Fruit fly (Drosophila melanogaster) whole organism, embryonic: Measurements from ENCODE around the gene CG43680.

Source experiments
- Bgb ChIP-seq: fragments of 200-800 bp; sonication (Bioruptor generic); IDR thresholded peaks from 2 replicates; pipeline ENCODE4 v1.3.6; 2022; ENCODE audit warnings: missing biosample characterization, missing genetic modification characterization; ENCODE audit not compliant: partially characterized antibody
- Bteb2 ChIP-seq: fragments of 200-800 bp; sonication (Bioruptor generic); optimal IDR thresholded peaks from 2 replicates; lab custom pipeline; 2016; ENCODE audit warnings: missing biosample characterization, missing genetic modification characterization
- CG1024 ChIP-seq: fragments of 200-800 bp; sonication (Bioruptor generic); IDR thresholded peaks from 2 replicates; pipeline ENCODE4 v1.3.6; 2022; ENCODE audit warnings: missing biosample characterization, missing genetic modification characterization
- CG10267 ChIP-seq: fragments of 200-800 bp; sonication (Bioruptor generic); optimal IDR thresholded peaks from 2 replicates; lab custom pipeline; 2018; ENCODE audit warnings: missing biosample characterization, mild to moderate bottlenecking, missing genetic modification characterization, moderate library complexity
- CG10979 ChIP-seq: fragments of 200-800 bp; sonication (Bioruptor generic); optimal IDR thresholded peaks from 2 replicates; lab custom pipeline; 2018; ENCODE audit warnings: missing biosample characterization, mild to moderate bottlenecking, missing genetic modification characterization, moderate library complexity
- CG11085 ChIP-seq: fragments of 200-800 bp; sonication (Bioruptor generic); IDR thresholded peaks from 2 replicates; pipeline ENCODE4 v1.3.6; 2022; ENCODE audit warnings: missing biosample characterization, missing genetic modification characterization
- CG14441 ChIP-seq: fragments of 200-800 bp; sonication (Bioruptor generic); IDR thresholded peaks from 2 replicates; pipeline ENCODE4 v1.3.6; 2022; ENCODE audit warnings: missing biosample characterization, missing genetic modification characterization
- CG1603 ChIP-seq: fragments of 200-800 bp; sonication (Bioruptor generic); optimal IDR thresholded peaks from 2 replicates; lab custom pipeline; 2019; ENCODE audit warnings: missing biosample characterization, mild to moderate bottlenecking, missing genetic modification characterization, moderate library complexity
- CG16779 ChIP-seq: fragments of 200-800 bp; sonication (Bioruptor generic); IDR thresholded peaks from 2 replicates; pipeline ENCODE4 v1.3.6; 2022; ENCODE audit warnings: missing biosample characterization, missing genetic modification characterization
- CG17361 ChIP-seq: fragments of 200-800 bp; sonication (Bioruptor generic); IDR thresholded peaks from 3 replicates; pipeline ENCODE4 v1.3.6; 2022; ENCODE audit warnings: missing biosample characterization, missing genetic modification characterization
- CG17829 ChIP-seq: fragments of 200-800 bp; optimal IDR thresholded peaks from 2 replicates; lab custom pipeline; 2019; ENCODE audit warnings: missing biosample characterization, mild to moderate bottlenecking, missing genetic modification characterization, moderate library complexity
- CG2678 ChIP-seq: fragments of 200-800 bp; sonication (Bioruptor generic); optimal IDR thresholded peaks from 3 replicates; lab custom pipeline; 2019; ENCODE audit warnings: missing biosample characterization, mild to moderate bottlenecking, missing genetic modification characterization, moderate library complexity
- CG2875 ChIP-seq: fragments of 200-800 bp; sonication (Bioruptor generic); optimal IDR thresholded peaks from 2 replicates; lab custom pipeline; 2017; ENCODE audit warnings: missing biosample characterization, mild to moderate bottlenecking, missing genetic modification characterization, missing genetic modification reagents
- CG32772 ChIP-seq: fragments of 200-800 bp; sonication (Bioruptor generic); IDR thresholded peaks from 2 replicates; pipeline ENCODE4 v1.3.6; 2022; ENCODE audit warnings: missing biosample characterization, missing genetic modification characterization
- CG3838 ChIP-seq: fragments of 200-800 bp; sonication (Bioruptor generic); optimal IDR thresholded peaks from 3 replicates; lab custom pipeline; 2016; ENCODE audit warnings: missing biosample characterization, missing genetic modification characterization
- CG4282 ChIP-seq: fragments of 200-800 bp; sonication (Bioruptor generic); optimal IDR thresholded peaks from 2 replicates; lab custom pipeline; 2016; ENCODE audit warnings: missing biosample characterization, missing genetic modification characterization
- CG5245 ChIP-seq: fragments of 200-800 bp; sonication (Bioruptor generic); optimal IDR thresholded peaks from 3 replicates; lab custom pipeline; 2016; ENCODE audit warnings: missing biosample characterization, missing genetic modification characterization
- CG6791 ChIP-seq: fragments of 200-800 bp; sonication (Bioruptor generic); IDR thresholded peaks from 3 replicates; pipeline ENCODE4 v1.3.6; 2022; ENCODE audit warnings: missing biosample characterization, missing genetic modification characterization; ENCODE audit not compliant: partially characterized antibody
- CG7745 ChIP-seq: fragments of 200-800 bp; sonication (Bioruptor generic); optimal IDR thresholded peaks from 2 replicates; lab custom pipeline; 2018; ENCODE audit warnings: missing biosample characterization, mild to moderate bottlenecking, missing genetic modification characterization, moderate library complexity
- CG9609 ChIP-seq: fragments of 200-800 bp; sonication (Bioruptor generic); optimal IDR thresholded peaks from 3 replicates; lab custom pipeline; 2016; ENCODE audit warnings: missing biosample characterization, missing genetic modification characterization
- CG9932 ChIP-seq: fragments of 200-800 bp; sonication (Bioruptor generic); IDR thresholded peaks from 2 replicates; pipeline ENCODE4 v1.3.6; 2022; ENCODE audit warnings: missing biosample characterization, missing genetic modification characterization
- CTCF ChIP-seq: fragments of 200-800 bp; sonication (Bioruptor generic); optimal IDR thresholded peaks from 2 replicates; lab custom pipeline; 2017; ENCODE audit warnings: missing biosample characterization, mild to moderate bottlenecking, missing genetic modification characterization, moderate library complexity
- Camta ChIP-seq: fragments of 200-800 bp; sonication (Bioruptor generic); optimal IDR thresholded peaks from 2 replicates; lab custom pipeline; 2016; ENCODE audit warnings: missing biosample characterization, missing genetic modification characterization
- Dbx ChIP-seq: fragments of 200-800 bp; sonication (Bioruptor generic); IDR thresholded peaks from 3 replicates; pipeline ENCODE4 v1.3.6; 2022; ENCODE audit warnings: missing biosample characterization, missing genetic modification characterization
- Dek ChIP-seq: fragments of 200-800 bp; sonication (Bioruptor generic); optimal IDR thresholded peaks from 3 replicates; lab custom pipeline; 2019; ENCODE audit warnings: missing biosample characterization, mild to moderate bottlenecking, missing genetic modification characterization, moderate library complexity
- Dip3 ChIP-seq: fragments of 200-800 bp; sonication (Bioruptor generic); optimal IDR thresholded peaks from 3 replicates; lab custom pipeline; 2016; ENCODE audit warnings: missing biosample characterization, missing genetic modification characterization
- Dp ChIP-seq: fragments of 200-800 bp; sonication (Bioruptor generic); optimal IDR thresholded peaks from 2 replicates; lab custom pipeline; 2018; ENCODE audit warnings: missing biosample characterization, mild to moderate bottlenecking, missing genetic modification characterization, moderate library complexity
- ERR ChIP-seq: fragments of 200-800 bp; sonication (Bioruptor generic); optimal IDR thresholded peaks from 2 replicates; lab custom pipeline; 2016; ENCODE audit warnings: missing biosample characterization, missing genetic modification characterization
- Gsc ChIP-seq: fragments of 200-800 bp; sonication (Bioruptor generic); IDR thresholded peaks from 2 replicates; pipeline ENCODE4 v1.3.6; 2022; ENCODE audit warnings: missing biosample characterization, missing genetic modification characterization
- Hr51 ChIP-seq, 2 experiments: fragments of 200-800 bp; sonication (Bioruptor generic); optimal IDR thresholded peaks; 2 replicates in 1 of 2; 3 replicates in 1 of 2; lab custom pipeline; 2016 to 2018; ENCODE audit warnings: missing biosample characterization in 2 of 2, missing genetic modification characterization in 2 of 2, mild to moderate bottlenecking in 1 of 2, moderate library complexity in 1 of 2
- Kr ChIP-seq: fragments of 200-800 bp; sonication (Bioruptor generic); optimal IDR thresholded peaks from 2 replicates; lab custom pipeline; 2017; ENCODE audit warnings: missing biosample characterization, mild to moderate bottlenecking, missing genetic modification characterization
- Meics ChIP-seq: fragments of 200-800 bp; sonication (Bioruptor generic); optimal IDR thresholded peaks from 2 replicates; lab custom pipeline; 2017; ENCODE audit warnings: missing biosample characterization, mild to moderate bottlenecking, missing genetic modification characterization
- NfI ChIP-seq: fragments of 200-800 bp; sonication (Bioruptor generic); optimal IDR thresholded peaks from 3 replicates; lab custom pipeline; 2018; ENCODE audit warnings: missing biosample characterization, mild to moderate bottlenecking, missing genetic modification characterization, moderate library complexity
- Optix ChIP-seq: fragments of 200-800 bp; sonication (Bioruptor generic); IDR thresholded peaks from 3 replicates; pipeline ENCODE4 v1.3.6; 2022; ENCODE audit warnings: missing biosample characterization, missing genetic modification characterization
- Sox102F ChIP-seq: fragments of 200-800 bp; sonication (Bioruptor generic); optimal IDR thresholded peaks from 2 replicates; lab custom pipeline; 2018; ENCODE audit warnings: missing biosample characterization, mild to moderate bottlenecking, missing genetic modification characterization, moderate library complexity
- amos ChIP-seq: fragments of 200-800 bp; sonication (Bioruptor generic); IDR thresholded peaks from 2 replicates; pipeline ENCODE4 v1.3.6; 2022; ENCODE audit warnings: missing biosample characterization, missing genetic modification characterization; ENCODE audit not compliant: partially characterized antibody
- ara ChIP-seq: fragments of 200-800 bp; sonication (Bioruptor generic); IDR thresholded peaks from 2 replicates; pipeline ENCODE4 v1.3.6; 2022; ENCODE audit warnings: missing biosample characterization, missing genetic modification characterization
- az2 ChIP-seq: fragments of 200-800 bp; sonication (Bioruptor generic); optimal IDR thresholded peaks from 3 replicates; lab custom pipeline; 2016; ENCODE audit warnings: missing biosample characterization, missing genetic modification characterization
- cwo ChIP-seq: fragments of 200-800 bp; sonication (Bioruptor generic); optimal IDR thresholded peaks from 3 replicates; lab custom pipeline; 2017; ENCODE audit warnings: missing biosample characterization, missing genetic modification characterization, mild to moderate bottlenecking, moderate library complexity, missing genetic modification reagents
- dmrt11E ChIP-seq: fragments of 200-800 bp; sonication (Bioruptor generic); optimal IDR thresholded peaks from 3 replicates; lab custom pipeline; 2018; ENCODE audit warnings: missing biosample characterization, mild to moderate bottlenecking, missing genetic modification characterization, moderate library complexity
- grau ChIP-seq: fragments of 200-800 bp; optimal IDR thresholded peaks from 3 replicates; lab custom pipeline; 2019; ENCODE audit warnings: missing biosample characterization, mild to moderate bottlenecking, missing genetic modification characterization, moderate library complexity
- kni ChIP-seq: fragments of 200-800 bp; sonication (Bioruptor generic); optimal IDR thresholded peaks from 3 replicates; lab custom pipeline; 2017; ENCODE audit warnings: mild to moderate bottlenecking, missing biosample characterization, missing genetic modification reagents, missing genetic modification characterization
- knrl ChIP-seq: fragments of 200-800 bp; sonication (Bioruptor generic); IDR thresholded peaks from 3 replicates; pipeline ENCODE4 v1.3.6; 2022; ENCODE audit warnings: missing biosample characterization, missing genetic modification characterization; ENCODE audit not compliant: partially characterized antibody
- lilli ChIP-seq: fragments of 200-800 bp; sonication (Bioruptor generic); optimal IDR thresholded peaks from 3 replicates; lab custom pipeline; 2016; ENCODE audit warnings: missing biosample characterization, missing genetic modification characterization
- mld ChIP-seq: fragments of 200-800 bp; sonication (Bioruptor generic); IDR thresholded peaks from 3 replicates; pipeline ENCODE4 v1.3.6; 2022; ENCODE audit warnings: missing biosample characterization, missing genetic modification characterization; ENCODE audit not compliant: partially characterized antibody
- pfk ChIP-seq: fragments of 200-800 bp; sonication (Bioruptor generic); optimal IDR thresholded peaks from 2 replicates; lab custom pipeline; 2018; ENCODE audit warnings: missing biosample characterization, mild to moderate bottlenecking, missing genetic modification characterization, moderate library complexity
- phol ChIP-seq: fragments of 200-800 bp; sonication (Bioruptor generic); optimal IDR thresholded peaks from 3 replicates; lab custom pipeline; 2018; ENCODE audit warnings: missing biosample characterization, mild to moderate bottlenecking, missing genetic modification characterization, moderate library complexity
- pita ChIP-seq: fragments of 200-800 bp; sonication (Bioruptor generic); optimal IDR thresholded peaks from 2 replicates; lab custom pipeline; 2017; ENCODE audit warnings: missing biosample characterization, mild to moderate bottlenecking, missing genetic modification characterization
- pzg ChIP-seq: fragments of 200-800 bp; sonication (Bioruptor generic); optimal IDR thresholded peaks from 3 replicates; lab custom pipeline; 2018; ENCODE audit warnings: missing biosample characterization, mild to moderate bottlenecking, missing genetic modification characterization, moderate library complexity
- sens ChIP-seq: fragments of 200-800 bp; sonication (Bioruptor generic); peaks from one replicate; lab custom pipeline; 2016; ENCODE audit warnings: missing biosample characterization, missing genetic modification characterization
- sima ChIP-seq: fragments of 200-800 bp; sonication (Bioruptor generic); optimal IDR thresholded peaks from 2 replicates; lab custom pipeline; 2016; ENCODE audit warnings: missing biosample characterization, missing genetic modification characterization
- tna ChIP-seq: fragments of 200-800 bp; sonication (Bioruptor generic); IDR thresholded peaks from 2 replicates; pipeline ENCODE4 v1.3.6; 2022; ENCODE audit warnings: missing biosample characterization, missing genetic modification characterization; ENCODE audit not compliant: partially characterized antibody
- zen ChIP-seq: fragments of 200-800 bp; sonication (Bioruptor generic); optimal IDR thresholded peaks from 3 replicates; lab custom pipeline; 2018; ENCODE audit warnings: missing biosample characterization, mild to moderate bottlenecking, missing genetic modification characterization, moderate library complexity

Gene CG43680

dm6 chr3L:15048091-15048490, 5.1 kb downstream of the CG43680 start (continued):
- TF ChIP-seq NfI (GFP tag; lab: Kevin White, UChicago) = peak; percentile 1
- no peak for TF ChIP-seq CG2678 (tag; lab: Kevin White, UChicago)
- no peak for TF ChIP-seq CG4282 (GFP tag; lab: Kevin White, UChicago)
- no peak for TF ChIP-seq Camta (GFP tag; lab: Kevin White, UChicago)
- TF ChIP-seq CG10267 (tag; lab: Kevin White, UChicago) = no peak
- TF ChIP-seq Dek (tag; lab: Kevin White, UChicago) = no peak
- 0 out of 2 replicates have a peak, but pooled peaks have one; percentile 5 for TF ChIP-seq ara
- peak; percentile 84 for TF ChIP-seq sens
- TF ChIP-seq mld (GFP tag; lab: Robert Waterston, UW) = no peak
- peak; percentile 21 for TF ChIP-seq dmrt11E
- peak; percentile 7 for TF ChIP-seq az2 (GFP tag; lab: Kevin White, UChicago)
- TF ChIP-seq CG16779 (GFP tag; lab: Robert Waterston, UW) = no peak
- TF ChIP-seq CG17361 (GFP tag; lab: Robert Waterston, UW) = 0 out of 3 replicates have a peak, but pooled peaks have one; percentile 10
- TF ChIP-seq Bteb2 (GFP tag; lab: Kevin White, UChicago) = no peak
- peak; percentile 73 for TF ChIP-seq amos (GFP tag; lab: Robert Waterston, UW)
- peak; percentile 50; the same call in 2 of the 3 replicates for TF ChIP-seq knrl (GFP tag; lab: Robert Waterston, UW)
- peak; percentile 32 for TF ChIP-seq pita
- TF ChIP-seq CG6791 (GFP tag; lab: Robert Waterston, UW) = no peak
- no peak for TF ChIP-seq CG9609
- TF ChIP-seq ERR = no peak
- no peak for TF ChIP-seq CG7745 (tag; lab: Kevin White, UChicago)
- peak; percentile 11 for TF ChIP-seq grau
- TF ChIP-seq CG17829 (tag; lab: Kevin White, UChicago) = peak; percentile 2
- no peak for TF ChIP-seq Kr (GFP tag; lab: Kevin White, UChicago)
- TF ChIP-seq CG1024 (GFP tag; lab: Robert Waterston, UW) = peak; percentile 2; the same call in 1 of the 2 replicates
- TF ChIP-seq Sox102F (GFP tag; lab: Kevin White, UChicago) = no peak
- no peak for TF ChIP-seq pzg (GFP tag; lab: Kevin White, UChicago)
- no peak for TF ChIP-seq Dbx (GFP tag; lab: Robert Waterston, UW)
- TF ChIP-seq tna (GFP tag; lab: Robert Waterston, UW) = no peak
- peak; percentile 15 for TF ChIP-seq CG1603 (tag; lab: Kevin White, UChicago)
- TF ChIP-seq CTCF (GFP tag; lab: Kevin White, UChicago) = peak; percentile 94
- TF ChIP-seq CG32772 = no peak
- peak; percentile 11 for TF ChIP-seq Dp (GFP tag; lab: Kevin White, UChicago)
- peak in 1 of 2 experiments; percentile 14 for TF ChIP-seq Hr51 (GFP tag; optimal IDR thresholded peaks at IDR 0.05; lab: Kevin White, UChicago)
- peak; percentile 43 for TF ChIP-seq zen
- peak; percentile 76 for TF ChIP-seq Bgb
- TF ChIP-seq CG14441 (GFP tag; lab: Robert Waterston, UW) = no peak; the same call in 1 of the 2 replicates

dm6 chr3L:15047606-15048005, 5.5 kb downstream of the CG43680 start:
- TF ChIP-seq lilli (GFP tag; lab: Kevin White, UChicago) = no peak
- no peak for TF ChIP-seq CG3838 (GFP tag; lab: Kevin White, UChicago)
- peak; percentile 31 for TF ChIP-seq kni (GFP tag; lab: Kevin White, UChicago)
- TF ChIP-seq Gsc (GFP tag; lab: Robert Waterston, UW) = no peak
- no peak for TF ChIP-seq CG9932
- no peak for TF ChIP-seq pfk
- TF ChIP-seq cwo (GFP tag; lab: Kevin White, UChicago) = no peak
- TF ChIP-seq CG5245 (GFP tag; lab: Kevin White, UChicago) = no peak
- no peak for TF ChIP-seq CG11085 (GFP tag; lab: Robert Waterston, UW)
- no peak for TF ChIP-seq Meics (GFP tag; lab: Kevin White, UChicago)
- TF ChIP-seq CG10979 (tag; lab: Kevin White, UChicago) = no peak
- TF ChIP-seq phol (tag; lab: Kevin White, UChicago) = peak; percentile 3
- no peak for TF ChIP-seq CG2875 (GFP tag; lab: Kevin White, UChicago)
- no peak for TF ChIP-seq Optix (GFP tag; lab: Robert Waterston, UW)
- no peak for TF ChIP-seq Dip3
- no peak for TF ChIP-seq sima (GFP tag; lab: Kevin White, UChicago)
